Fruit fly (Drosophila melanogaster) whole organism, embryonic: ENCODE data around the gene Spn85F.

Source experiments
- Aef1 ChIP-seq: fragments of 200-800 bp; sonication (Bioruptor generic); IDR thresholded peaks from 3 replicates; pipeline ENCODE4 v1.3.6; 2022; ENCODE audit warnings: missing biosample characterization, missing genetic modification characterization
- Atf6 ChIP-seq: fragments of 200-800 bp; sonication (Bioruptor generic); IDR thresholded peaks from 2 replicates; pipeline ENCODE4 v1.3.6; 2022; ENCODE audit warnings: missing biosample characterization, missing genetic modification characterization
- C15 ChIP-seq: fragments of 200-800 bp; sonication (Bioruptor generic); IDR thresholded peaks from 3 replicates; pipeline ENCODE4 v1.3.6; 2022; ENCODE audit warnings: missing biosample characterization, missing genetic modification characterization
- CG10147 ChIP-seq: fragments of 200-800 bp; sonication (Bioruptor generic); optimal IDR thresholded peaks from 2 replicates; lab custom pipeline; 2019; ENCODE audit warnings: missing biosample characterization, mild to moderate bottlenecking, missing genetic modification characterization, moderate library complexity
- CG1024 ChIP-seq: fragments of 200-800 bp; sonication (Bioruptor generic); IDR thresholded peaks from 2 replicates; pipeline ENCODE4 v1.3.6; 2022; ENCODE audit warnings: missing biosample characterization, missing genetic modification characterization
- CG11085 ChIP-seq: fragments of 200-800 bp; sonication (Bioruptor generic); IDR thresholded peaks from 2 replicates; pipeline ENCODE4 v1.3.6; 2022; ENCODE audit warnings: missing biosample characterization, missing genetic modification characterization
- CG11723 ChIP-seq: fragments of 200-800 bp; sonication (Bioruptor generic); optimal IDR thresholded peaks from 2 replicates; lab custom pipeline; 2017; ENCODE audit warnings: missing biosample characterization, mild to moderate bottlenecking, missing genetic modification characterization
- CG12155 ChIP-seq: fragments of 200-800 bp; sonication (Bioruptor generic); optimal IDR thresholded peaks from 3 replicates; lab custom pipeline; 2016; ENCODE audit warnings: missing biosample characterization, missing genetic modification characterization
- CG15269 ChIP-seq: fragments of 200-800 bp; sonication (Bioruptor generic); optimal IDR thresholded peaks from 2 replicates; lab custom pipeline; 2018; ENCODE audit warnings: missing biosample characterization, mild to moderate bottlenecking, missing genetic modification characterization, moderate library complexity
- CG15479 ChIP-seq: fragments of 200-800 bp; sonication (Bioruptor generic); optimal IDR thresholded peaks from 3 replicates; lab custom pipeline; 2019; ENCODE audit warnings: missing biosample characterization, mild to moderate bottlenecking, missing genetic modification characterization, moderate library complexity
- CG15601 ChIP-seq: fragments of 200-800 bp; sonication (Bioruptor generic); optimal IDR thresholded peaks from 3 replicates; lab custom pipeline; 2019; ENCODE audit warnings: missing biosample characterization, mild to moderate bottlenecking, missing genetic modification characterization, moderate library complexity
- CG16779 ChIP-seq: fragments of 200-800 bp; sonication (Bioruptor generic); IDR thresholded peaks from 2 replicates; pipeline ENCODE4 v1.3.6; 2022; ENCODE audit warnings: missing biosample characterization, missing genetic modification characterization
- CG16863 ChIP-seq: fragments of 200-800 bp; sonication (Bioruptor generic); optimal IDR thresholded peaks from 3 replicates; lab custom pipeline; 2016; ENCODE audit warnings: missing biosample characterization, missing genetic modification characterization
- CG17568 ChIP-seq: fragments of 200-800 bp; sonication (Bioruptor generic); optimal IDR thresholded peaks from 2 replicates; lab custom pipeline; 2018; ENCODE audit warnings: missing biosample characterization, mild to moderate bottlenecking, missing genetic modification characterization, moderate library complexity
- CG2199 ChIP-seq: fragments of 200-800 bp; sonication (Bioruptor generic); IDR thresholded peaks from 3 replicates; pipeline ENCODE4 v1.3.6; 2022; ENCODE audit warnings: missing biosample characterization, missing genetic modification characterization
- CG2678 ChIP-seq: fragments of 200-800 bp; sonication (Bioruptor generic); optimal IDR thresholded peaks from 3 replicates; lab custom pipeline; 2019; ENCODE audit warnings: missing biosample characterization, mild to moderate bottlenecking, missing genetic modification characterization, moderate library complexity
- CG31224 ChIP-seq: fragments of 200-800 bp; sonication (Bioruptor generic); IDR thresholded peaks from 2 replicates; pipeline ENCODE4 v1.3.6; 2022; ENCODE audit warnings: missing biosample characterization, missing genetic modification characterization
- CG32772 ChIP-seq: fragments of 200-800 bp; sonication (Bioruptor generic); IDR thresholded peaks from 2 replicates; pipeline ENCODE4 v1.3.6; 2022; ENCODE audit warnings: missing biosample characterization, missing genetic modification characterization
- CG3847 ChIP-seq: fragments of 200-800 bp; sonication (Bioruptor generic); IDR thresholded peaks from 2 replicates; pipeline ENCODE4 v1.3.6; 2022; ENCODE audit warnings: missing biosample characterization, missing genetic modification characterization
- CG4424 ChIP-seq: fragments of 200-800 bp; sonication (Bioruptor generic); optimal IDR thresholded peaks from 3 replicates; lab custom pipeline; 2016; ENCODE audit warnings: missing biosample characterization, missing genetic modification characterization
- CG8290 ChIP-seq, 3 experiments: fragments of 200-800 bp; sonication (Bioruptor generic); optimal IDR thresholded peaks; 2 replicates each; lab custom pipeline; 2016 to 2019; ENCODE audit warnings: missing biosample characterization in 3 of 3, missing genetic modification characterization in 3 of 3, mild to moderate bottlenecking in 2 of 3, moderate library complexity in 1 of 3
- Doc3 ChIP-seq: fragments of 200-800 bp; sonication (Bioruptor generic); IDR thresholded peaks from 3 replicates; pipeline ENCODE4 v1.3.6; 2022; ENCODE audit warnings: missing biosample characterization, missing genetic modification characterization; ENCODE audit not compliant: partially characterized antibody
- H15 ChIP-seq: fragments of 200-800 bp; sonication (Bioruptor generic); IDR thresholded peaks from 3 replicates; pipeline ENCODE4 v1.3.6; 2022; ENCODE audit warnings: missing biosample characterization, missing genetic modification characterization
- Myb ChIP-seq: fragments of 200-800 bp; sonication (Bioruptor generic); optimal IDR thresholded peaks from 2 replicates; lab custom pipeline; 2016; ENCODE audit warnings: missing biosample characterization, missing genetic modification characterization
- NFAT ChIP-seq: fragments of 200-800 bp; sonication (Bioruptor generic); IDR thresholded peaks from 2 replicates; pipeline ENCODE4 v1.3.6; 2022; ENCODE audit warnings: missing biosample characterization, missing genetic modification characterization
- Rx ChIP-seq: fragments of 200-800 bp; sonication (Bioruptor generic); IDR thresholded peaks from 2 replicates; pipeline ENCODE4 v1.3.6; 2022; ENCODE audit warnings: missing biosample characterization, missing genetic modification characterization
- Sox102F ChIP-seq: fragments of 200-800 bp; sonication (Bioruptor generic); optimal IDR thresholded peaks from 2 replicates; lab custom pipeline; 2018; ENCODE audit warnings: missing biosample characterization, mild to moderate bottlenecking, missing genetic modification characterization, moderate library complexity
- Sry-β ChIP-seq: fragments of 200-800 bp; sonication (Bioruptor generic); optimal IDR thresholded peaks from 2 replicates; lab custom pipeline; 2018; ENCODE audit warnings: missing biosample characterization, mild to moderate bottlenecking, missing genetic modification characterization, moderate library complexity
- Xbp1 ChIP-seq: fragments of 200-800 bp; sonication (Bioruptor generic); optimal IDR thresholded peaks from 3 replicates; lab custom pipeline; 2016; ENCODE audit warnings: missing biosample characterization, mild to moderate bottlenecking, missing genetic modification characterization
- abd-A ChIP-seq: fragments of 200-800 bp; sonication (Bioruptor generic); optimal IDR thresholded peaks from 3 replicates; lab custom pipeline; 2019; ENCODE audit warnings: missing biosample characterization, mild to moderate bottlenecking, missing genetic modification characterization, moderate library complexity
- ash1 ChIP-seq: fragments of 200-800 bp; sonication (Bioruptor generic); optimal IDR thresholded peaks from 2 replicates; lab custom pipeline; 2018; ENCODE audit warnings: missing biosample characterization, mild to moderate bottlenecking, missing genetic modification characterization
- corto ChIP-seq: fragments of 200-800 bp; sonication (Bioruptor generic); optimal IDR thresholded peaks from 2 replicates; lab custom pipeline; 2016; ENCODE audit warnings: missing biosample characterization, mild to moderate bottlenecking, missing genetic modification characterization, moderate library complexity
- croc ChIP-seq: fragments of 200-800 bp; sonication (Bioruptor generic); conservative IDR thresholded peaks from 3 replicates; pipeline ENCODE4 v1.3.6; 2022; ENCODE audit warnings: missing biosample characterization, missing genetic modification characterization
- dysf ChIP-seq: fragments of 200-800 bp; sonication (Bioruptor generic); IDR thresholded peaks from 3 replicates; pipeline ENCODE4 v1.3.6; 2022; ENCODE audit warnings: missing biosample characterization, missing genetic modification characterization
- emc ChIP-seq: fragments of 200-800 bp; sonication (Bioruptor generic); optimal IDR thresholded peaks from 2 replicates; lab custom pipeline; 2016; ENCODE audit warnings: missing biosample characterization, missing genetic modification characterization
- fd3F ChIP-seq: fragments of 200-800 bp; sonication (Bioruptor generic); optimal IDR thresholded peaks from 2 replicates; lab custom pipeline; 2018; ENCODE audit warnings: missing biosample characterization, mild to moderate bottlenecking, missing genetic modification characterization, moderate library complexity
- fd96Cb ChIP-seq: fragments of 200-800 bp; sonication (Bioruptor generic); optimal IDR thresholded peaks from 2 replicates; lab custom pipeline; 2018; ENCODE audit warnings: missing biosample characterization, mild to moderate bottlenecking, missing genetic modification characterization, moderate library complexity
- gsb-n ChIP-seq: fragments of 200-800 bp; sonication (Bioruptor generic); optimal IDR thresholded peaks from 3 replicates; lab custom pipeline; 2018; ENCODE audit warnings: missing biosample characterization, mild to moderate bottlenecking, missing genetic modification characterization
- ind ChIP-seq: fragments of 200-800 bp; sonication (Bioruptor generic); optimal IDR thresholded peaks from 3 replicates; lab custom pipeline; 2016; ENCODE audit warnings: missing biosample characterization, missing genetic modification characterization
- jing ChIP-seq: fragments of 200-800 bp; sonication (Bioruptor generic); optimal IDR thresholded peaks from 2 replicates; lab custom pipeline; 2018; ENCODE audit warnings: missing biosample characterization, mild to moderate bottlenecking, missing genetic modification characterization
- kah ChIP-seq: fragments of 200-800 bp; sonication (Bioruptor generic); optimal IDR thresholded peaks from 2 replicates; lab custom pipeline; 2018; ENCODE audit warnings: missing biosample characterization, mild to moderate bottlenecking, missing genetic modification characterization
- nerfin-1 ChIP-seq: fragments of 200-800 bp; sonication (Bioruptor generic); optimal IDR thresholded peaks from 3 replicates; lab custom pipeline; 2019; ENCODE audit warnings: missing biosample characterization, mild to moderate bottlenecking, missing genetic modification characterization, moderate library complexity
- peb ChIP-seq: fragments of 200-800 bp; sonication (Bioruptor generic); IDR thresholded peaks from 2 replicates; pipeline ENCODE4 v1.3.6; 2022; ENCODE audit warnings: missing biosample characterization, missing genetic modification characterization
- repo ChIP-seq: fragments of 200-800 bp; sonication (Bioruptor generic); optimal IDR thresholded peaks from 2 replicates; lab custom pipeline; 2016; ENCODE audit warnings: missing biosample characterization, missing genetic modification characterization
- sqz ChIP-seq: fragments of 200-800 bp; sonication (Bioruptor generic); optimal IDR thresholded peaks from 3 replicates; lab custom pipeline; 2018; ENCODE audit warnings: missing biosample characterization, mild to moderate bottlenecking, missing genetic modification characterization
- stwl ChIP-seq: fragments of 200-800 bp; sonication (Bioruptor generic); optimal IDR thresholded peaks from 3 replicates; lab custom pipeline; 2018; ENCODE audit warnings: missing biosample characterization, mild to moderate bottlenecking, missing genetic modification characterization, moderate library complexity
- usp ChIP-seq: fragments of >200 bp; optimal IDR thresholded peaks from 2 replicates; lab custom pipeline; 2017; ENCODE audit warnings: missing biosample characterization, missing genetic modification characterization
- z ChIP-seq: fragments of 200-800 bp; sonication (Bioruptor generic); IDR thresholded peaks from 3 replicates; pipeline ENCODE4 v1.3.6; 2022; ENCODE audit warnings: missing biosample characterization, missing genetic modification characterization
- zfh1 ChIP-seq: fragments of 200-800 bp; sonication (Bioruptor generic); IDR thresholded peaks from 3 replicates; pipeline ENCODE4 v1.3.6; 2022; ENCODE audit warnings: missing biosample characterization, missing genetic modification characterization

Spn85F gene

DNA sequence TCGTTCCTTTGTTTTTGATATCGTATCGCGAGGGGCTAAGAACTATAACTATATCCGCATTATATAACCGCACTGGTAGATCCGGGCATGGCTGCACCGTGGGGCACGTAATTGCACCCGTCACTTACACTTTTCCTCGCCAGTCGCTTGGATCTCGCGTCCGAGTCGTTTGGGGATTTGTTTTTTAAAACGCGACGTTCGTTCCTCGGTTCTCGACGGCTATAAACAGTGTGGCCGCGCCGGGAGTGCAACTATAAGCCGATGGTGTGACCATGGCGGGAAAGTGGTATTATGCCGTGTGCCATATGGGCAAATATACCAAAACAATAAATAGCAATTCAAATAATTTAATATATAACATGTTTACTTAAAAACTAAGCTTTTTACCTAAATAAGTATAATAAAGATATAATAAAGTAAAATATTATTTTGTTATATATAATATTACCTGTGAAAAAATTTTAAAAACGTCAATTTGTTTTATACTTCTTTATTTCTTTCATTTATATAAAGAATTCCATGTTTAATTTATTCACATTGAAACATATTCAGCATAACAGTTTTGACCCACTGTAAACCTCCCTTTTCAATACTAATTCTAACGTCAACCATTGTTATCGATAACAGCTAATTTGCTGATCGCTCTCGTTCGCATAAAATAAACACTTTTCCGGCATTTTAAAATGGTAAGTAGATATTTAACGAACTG lies 45.9 kb downstream of the Spn85F start, which contains the start of the genes Mical and CG3909 (continued):
- TF ChIP-seq CG4424 (GFP tag; lab: Kevin White, UChicago) (peak; percentile 72), CG15601 (peak; percentile 85), CG16863 (peak; percentile 4), Atf6 (GFP tag; lab: Robert Waterston, UW) (peak; percentile 76), ind (GFP tag; lab: Kevin White, UChicago) (peak; percentile 86), CG1024 (GFP tag; lab: Robert Waterston, UW) (peak; percentile 76), Sox102F (GFP tag; lab: Kevin White, UChicago) (peak; percentile 89), NFAT (peak; percentile 94), CG12155 (GFP tag; lab: Kevin White, UChicago) (peak; percentile 81), sqz (no peak), peb (GFP tag; lab: Robert Waterston, UW) (peak; percentile 50; the same call in 1 of the 2 replicates), zfh1 (peak; percentile 89), emc (no peak), Doc3 (GFP tag; lab: Robert Waterston, UW) (no peak), CG15269 (tag; lab: Kevin White, UChicago) (peak; percentile 90), usp (GFP tag; lab: Kevin White, UChicago) (no peak), CG15479 (GFP tag; lab: Kevin White, UChicago) (no peak), CG11723 (GFP tag; lab: Kevin White, UChicago) (peak; percentile 43), CG31224 (GFP tag; lab: Robert Waterston, UW) (peak; percentile 77), nerfin-1 (tag; lab: Kevin White, UChicago) (peak; percentile 69), CG10147 (GFP tag; lab: Kevin White, UChicago) (peak; percentile 65), Sry-β (GFP tag; lab: Kevin White, UChicago) (no peak), Aef1 (peak; percentile 84), gsb-n (tag; lab: Kevin White, UChicago) (peak; percentile 92), repo (GFP tag; lab: Kevin White, UChicago) (no peak), CG2678 (tag; lab: Kevin White, UChicago) (peak; percentile 92), C15 (peak; percentile 72; the same call in 2 of the 3 replicates), H15 (GFP tag; lab: Robert Waterston, UW) (peak; percentile 75; the same call in 2 of the 3 replicates), kah (GFP tag; lab: Kevin White, UChicago) (no peak), z (GFP tag; lab: Robert Waterston, UW) (no peak), CG17568 (GFP tag; lab: Kevin White, UChicago) (no peak), CG3847 (peak; percentile 86), Rx (GFP tag; lab: Robert Waterston, UW) (peak; percentile 58; the same call in 1 of the 2 replicates), CG32772 (peak; percentile 88), CG2199 (GFP tag; lab: Robert Waterston, UW) (peak; percentile 57; the same call in 1 of the 3 replicates), abd-A (tag; lab: Kevin White, UChicago) (no peak), CG11085 (GFP tag; lab: Robert Waterston, UW) (peak; percentile 89), CG16779 (GFP tag; lab: Robert Waterston, UW) (peak; percentile 80; the same call in 1 of the 2 replicates), jing (GFP tag; lab: Kevin White, UChicago) (no peak), CG8290 (GFP tag; optimal IDR thresholded peaks at IDR 0.05; lab: Kevin White, UChicago) (peak; percentile 81), CG8290 (tag; optimal IDR thresholded peaks at IDR 0.05; lab: Kevin White, UChicago) (peak in 1 of 2 experiments; percentile 68), stwl (tag; lab: Kevin White, UChicago) (peak; percentile 61), ash1 (GFP tag; lab: Kevin White, UChicago) (peak; percentile 26), croc (GFP tag; lab: Robert Waterston, UW) (peak; percentile 53), dysf (peak; percentile 90), Myb (GFP tag; lab: Kevin White, UChicago) (peak; percentile 9), fd96Cb (tag; lab: Kevin White, UChicago) (peak; percentile 78), Xbp1 (GFP tag; lab: Kevin White, UChicago) (peak; percentile 84), fd3F (GFP tag; lab: Kevin White, UChicago) (peak; percentile 82), corto (GFP tag; lab: Kevin White, UChicago) (peak; percentile 47)
